Worm (Caenorhabditis elegans): ENCODE measurements around the gene trx-1.

Gene trx-1

ce11 chrII:7753500-7753899 is at the start of gene trx-1:
trx-1 (minus strand) TSS chrII:7753600.
- TF ChIP-seq W03F9.2 (tag; optimal IDR thresholded peaks at IDR 0.05) (no peak), dao-5 (tag; optimal IDR thresholded peaks at IDR 0.05) (no peak), him-1 (tag; optimal IDR thresholded peaks at IDR 0.05) (no peak)

DNA sequence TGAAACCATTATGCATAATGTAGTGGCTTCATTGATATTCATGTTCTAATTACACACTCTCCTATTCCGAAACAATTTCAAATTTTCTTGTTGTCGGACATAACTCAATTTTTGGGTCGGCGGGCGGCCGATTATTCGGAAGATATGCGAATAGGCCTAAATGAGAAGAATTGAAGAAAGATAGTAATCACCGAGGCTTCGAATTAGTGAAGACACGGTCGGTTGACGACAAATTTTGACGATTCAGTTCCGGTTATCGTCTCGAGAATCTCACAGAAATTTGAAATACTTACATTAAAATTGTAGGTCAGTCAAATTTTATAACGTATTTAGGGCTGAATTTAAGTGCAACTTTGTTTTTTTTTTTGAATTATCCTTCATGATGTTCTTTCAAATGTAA is 49.8 kb upstream of the trx-1 start:
- TF ChIP-seq W03F9.2 (tag; optimal IDR thresholded peaks at IDR 0.05) (no peak), dao-5 (tag; optimal IDR thresholded peaks at IDR 0.05) (no peak)

DNA sequence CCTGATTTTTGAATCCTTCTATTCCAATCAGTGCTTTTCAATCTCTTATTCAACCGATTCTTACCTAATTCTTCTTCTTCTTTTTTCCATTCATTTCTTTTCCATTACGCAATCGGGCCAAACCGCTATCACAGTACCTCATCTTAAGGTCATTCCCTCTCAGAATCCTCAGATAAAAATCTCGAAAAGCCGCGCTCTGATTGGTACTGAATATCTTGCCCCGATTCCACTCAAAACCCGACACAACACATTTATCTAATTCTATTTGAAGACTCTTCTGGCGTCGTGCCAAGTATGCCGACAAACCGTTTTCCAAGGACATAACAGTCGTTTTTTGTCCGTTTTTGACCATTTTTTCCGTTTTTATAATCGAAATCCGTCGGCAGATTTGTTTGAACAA is 48.5 kb upstream of the trx-1 start:
- TF ChIP-seq dao-5 (tag; optimal IDR thresholded peaks at IDR 0.05) (no peak), W03F9.2 (tag; optimal IDR thresholded peaks at IDR 0.05) (no peak), him-1 (tag; optimal IDR thresholded peaks at IDR 0.05) (no peak)

DNA sequence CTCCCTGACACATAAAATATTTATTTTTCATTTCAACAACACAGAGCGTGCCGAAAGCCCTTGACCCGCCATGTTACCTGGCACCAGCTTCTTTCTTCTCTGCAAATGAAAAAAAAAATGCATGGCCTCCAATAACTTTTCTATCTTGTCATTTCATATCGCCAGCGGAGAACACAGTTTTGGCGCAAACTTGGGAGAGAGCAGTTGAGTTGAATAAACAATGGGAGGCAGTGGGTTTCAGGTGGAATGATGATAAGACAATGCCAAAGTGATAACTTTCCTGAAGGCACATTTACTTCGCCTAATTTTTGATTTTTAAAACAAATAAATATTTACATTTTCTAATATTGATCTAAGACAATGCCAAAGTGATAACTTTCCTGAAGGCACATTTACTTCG is 47.9 kb upstream of the trx-1 start:
- TF ChIP-seq dao-5 (tag; optimal IDR thresholded peaks at IDR 0.05) (no peak), W03F9.2 (tag; optimal IDR thresholded peaks at IDR 0.05) (no peak), him-1 (tag; optimal IDR thresholded peaks at IDR 0.05) (no peak)

ce11 chrII:7795299-7795698 is 41.9 kb upstream of the trx-1 start:
- TF ChIP-seq W03F9.2 (tag; optimal IDR thresholded peaks at IDR 0.05) (no peak), dao-5 (tag; optimal IDR thresholded peaks at IDR 0.05) (no peak), him-1 (tag; optimal IDR thresholded peaks at IDR 0.05) (no peak)

- TF ChIP-seq W03F9.2 (tag; optimal IDR thresholded peaks at IDR 0.05) (no peak), him-1 (tag; optimal IDR thresholded peaks at IDR 0.05) (no peak), dao-5 (tag; optimal IDR thresholded peaks at IDR 0.05) (no peak)
These were observed 40.8 kb upstream of the trx-1 start, which contains the start of gene glr-4 for ce11 chrII:7794222-7794621. glr-4 (minus strand) TSS chrII:7794322.

ce11 chrII:7792514-7792913 is 39.1 kb upstream of the trx-1 start:
- TF ChIP-seq W03F9.2 (tag; optimal IDR thresholded peaks at IDR 0.05) (no peak), him-1 (tag; optimal IDR thresholded peaks at IDR 0.05) (no peak)

DNA sequence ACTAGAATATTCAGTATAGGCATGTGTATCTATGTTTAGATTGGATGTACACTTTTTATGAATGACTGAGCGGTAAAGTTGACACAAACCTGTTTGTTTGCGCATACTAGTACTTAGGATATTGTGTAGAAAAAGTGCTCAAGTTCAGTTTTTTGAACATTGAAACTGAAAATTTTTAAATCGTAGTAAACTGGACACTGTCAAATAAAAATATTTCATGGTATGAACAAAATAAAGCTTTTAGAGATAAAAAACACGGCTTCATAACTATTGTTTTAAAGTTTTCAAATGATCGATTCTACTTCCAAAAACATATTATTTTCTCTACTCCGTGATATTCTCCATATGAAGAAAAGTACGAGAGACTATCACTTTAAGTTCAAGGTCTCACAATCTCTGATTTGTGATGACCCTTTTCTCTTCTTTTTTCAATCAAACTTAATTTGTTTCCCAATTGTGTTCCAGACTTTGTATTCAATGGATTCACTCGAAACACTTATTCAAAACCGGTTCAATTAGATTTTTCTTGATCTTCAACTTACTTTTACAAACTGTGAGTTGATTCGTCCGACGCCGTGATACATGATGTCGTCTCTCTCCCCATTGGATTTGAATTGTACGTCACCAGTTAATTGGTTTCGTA is 38.1 kb upstream of the trx-1 start:
- TF ChIP-seq dao-5 (tag; optimal IDR thresholded peaks at IDR 0.05) (no peak), W03F9.2 (tag; optimal IDR thresholded peaks at IDR 0.05) (no peak), him-1 (tag; optimal IDR thresholded peaks at IDR 0.05) (no peak)

DNA sequence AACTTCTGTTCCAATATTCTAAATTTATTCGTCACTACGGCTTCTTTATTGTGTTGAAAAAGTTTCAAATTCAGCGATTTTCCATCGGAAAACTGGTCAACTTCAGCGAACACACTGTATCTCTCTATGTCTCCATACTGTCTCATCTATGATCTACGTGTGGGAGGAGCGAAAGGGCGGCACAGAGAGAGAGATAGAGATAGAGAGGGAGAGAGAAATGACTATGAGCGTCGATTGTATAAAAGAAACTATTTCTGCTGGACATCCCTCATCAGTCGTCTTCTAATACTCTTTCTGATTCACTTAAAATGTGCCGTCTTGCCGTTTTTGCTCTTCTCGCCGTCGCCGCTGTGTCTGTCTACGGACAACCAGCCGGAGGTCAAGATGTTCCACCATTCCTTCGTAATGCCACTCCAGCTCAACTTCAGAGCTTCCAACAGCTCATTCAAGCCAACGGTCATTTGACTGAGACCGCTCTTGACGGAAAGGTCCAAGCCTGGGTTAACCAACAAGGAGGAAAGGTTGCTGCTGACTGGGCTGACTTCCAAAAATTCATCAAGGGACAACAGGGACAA is 37.0 kb upstream of the trx-1 start, which contains the start of gene srlf-1:
srlf-1 (plus strand) TSS at position 268 of the 575 bp plus-strand sequence.
- TF ChIP-seq him-1 (tag; optimal IDR thresholded peaks at IDR 0.05) (no peak), W03F9.2 (tag; optimal IDR thresholded peaks at IDR 0.05) (no peak), dao-5 (tag; optimal IDR thresholded peaks at IDR 0.05) (no peak)

- TF ChIP-seq dao-5 (tag; optimal IDR thresholded peaks at IDR 0.05) (no peak), W03F9.2 (tag; optimal IDR thresholded peaks at IDR 0.05) (no peak), him-1 (tag; optimal IDR thresholded peaks at IDR 0.05) (no peak)
These were observed 36.2 kb upstream of the trx-1 start for ce11 chrII:7789605-7790004.

DNA sequence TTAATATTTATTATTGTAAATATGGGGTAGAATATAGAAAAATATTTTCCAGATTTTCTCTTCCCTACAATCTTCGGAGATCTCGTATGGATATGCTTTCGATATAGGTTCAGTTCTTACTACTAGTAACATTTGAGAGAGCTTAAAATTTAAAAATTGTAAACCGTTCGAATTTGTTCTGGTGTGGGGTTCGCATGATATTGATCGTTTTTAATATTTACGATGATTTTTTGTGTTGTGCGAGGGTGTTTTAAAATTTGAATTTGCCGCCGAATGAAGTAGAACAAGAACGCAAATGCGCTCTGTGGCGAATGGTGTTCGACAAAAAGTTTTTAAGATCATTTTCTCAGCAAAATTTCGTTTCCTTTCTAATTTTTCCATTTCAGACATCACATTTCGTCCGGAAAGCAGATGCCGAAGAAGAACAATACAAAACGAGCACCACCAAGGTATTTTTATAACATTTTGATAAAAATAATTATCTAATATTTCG is 30.1 kb upstream of the trx-1 start, which contains the start of gene skr-17:
skr-17 (plus strand) TSS at position 51 of the 493 bp plus-strand sequence.
- TF ChIP-seq W03F9.2 (tag; optimal IDR thresholded peaks at IDR 0.05) (no peak), him-1 (tag; optimal IDR thresholded peaks at IDR 0.05) (no peak), dao-5 (tag; optimal IDR thresholded peaks at IDR 0.05) (no peak)

ce11 chrII:7781102-7781616 is 27.8 kb upstream of the trx-1 start, which contains the start of the genes snpc-1.1 and spdl-1:
snpc-1.1 (minus strand) TSS chrII:7781301.
spdl-1 (plus strand) TSS chrII:7781566.
- TF ChIP-seq him-1 (tag; optimal IDR thresholded peaks at IDR 0.05) (no peak), W03F9.2 (tag; optimal IDR thresholded peaks at IDR 0.05) (no peak), dao-5 (tag; optimal IDR thresholded peaks at IDR 0.05) (no peak)

DNA sequence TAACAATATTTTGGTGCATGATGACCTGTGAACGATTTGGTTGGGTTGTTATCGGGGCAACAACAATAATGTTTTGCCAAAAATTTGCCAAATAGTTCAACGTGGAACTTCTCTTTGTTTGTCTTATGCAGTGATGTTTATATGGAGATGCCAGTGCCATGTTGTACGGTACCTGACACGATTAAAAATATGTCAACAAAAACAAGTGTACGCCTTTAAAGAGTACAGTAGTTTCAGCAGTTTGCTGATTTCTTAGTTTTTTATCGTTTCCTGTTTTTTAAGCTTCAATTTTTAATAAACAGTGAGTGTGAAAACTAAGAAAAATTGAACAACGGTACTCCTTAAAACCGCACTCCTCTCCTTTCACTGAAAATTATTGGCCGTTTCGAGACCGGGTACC is 24.9 kb upstream of the trx-1 start:
- TF ChIP-seq dao-5 (tag; optimal IDR thresholded peaks at IDR 0.05), result no peak
- TF ChIP-seq W03F9.2 (tag; optimal IDR thresholded peaks at IDR 0.05), result no peak
- no peak for TF ChIP-seq him-1 (tag; optimal IDR thresholded peaks at IDR 0.05)

- no peak for TF ChIP-seq him-1 (tag; optimal IDR thresholded peaks at IDR 0.05)
- TF ChIP-seq dao-5 (tag; optimal IDR thresholded peaks at IDR 0.05), result no peak
- TF ChIP-seq W03F9.2 (tag; optimal IDR thresholded peaks at IDR 0.05), result no peak
These were observed 24.0 kb upstream of the trx-1 start, which contains the start of gene mthf-1 for ce11 chrII:7777320-7777978. mthf-1 (minus strand) TSS chrII:7777823.

All from whole organism, L4/young adult.